Worm (Caenorhabditis elegans) whole organism, mixed stage, embryonic: Measurements from ENCODE around the gene T20G5.13.

Experiments used
- lin-13 ChIP-seq: fragments of 150-350 bp; optimal IDR thresholded peaks from 2 replicates; lab custom pipeline; 2014; ENCODE audit warnings: missing biosample characterization, missing genetic modification characterization
- nhr-2 ChIP-seq: fragments of 150-350 bp; optimal IDR thresholded peaks from 2 replicates; lab custom pipeline; 2014; ENCODE audit warnings: missing biosample characterization, missing genetic modification characterization
- nhr-237 ChIP-seq: fragments of 150-350 bp; optimal IDR thresholded peaks from 2 replicates; lab custom pipeline; 2014; ENCODE audit warnings: missing biosample characterization, missing genetic modification characterization
- nhr-76 ChIP-seq: sonication (generic microtip); optimal IDR thresholded peaks from 2 replicates; lab custom pipeline; 2017; ENCODE audit warnings: missing biosample characterization, missing genetic modification characterization
- pha-4 ChIP-seq: fragments of 150-350 bp; optimal IDR thresholded peaks from 2 replicates; lab custom pipeline; 2018; ENCODE audit warnings: missing biosample characterization, missing genetic modification reagents, missing genetic modification characterization
- snpc-4 ChIP-seq: fragments of 150-350 bp; optimal IDR thresholded peaks from 2 replicates; lab custom pipeline; 2014; ENCODE audit warnings: missing biosample characterization, missing genetic modification characterization
- tbx-8 ChIP-seq: fragments of 200-800 bp; sonication (Bioruptor generic); optimal IDR thresholded peaks from 2 replicates; lab custom pipeline; 2018; ENCODE audit warnings: mild to moderate bottlenecking, missing genetic modification characterization, moderate library complexity, missing compliant biosample characterization
- unc-62 ChIP-seq: fragments of 150-350 bp; optimal IDR thresholded peaks from 2 replicates; lab custom pipeline; 2014; ENCODE audit warnings: missing biosample characterization, missing genetic modification reagents, missing genetic modification characterization

DNA sequence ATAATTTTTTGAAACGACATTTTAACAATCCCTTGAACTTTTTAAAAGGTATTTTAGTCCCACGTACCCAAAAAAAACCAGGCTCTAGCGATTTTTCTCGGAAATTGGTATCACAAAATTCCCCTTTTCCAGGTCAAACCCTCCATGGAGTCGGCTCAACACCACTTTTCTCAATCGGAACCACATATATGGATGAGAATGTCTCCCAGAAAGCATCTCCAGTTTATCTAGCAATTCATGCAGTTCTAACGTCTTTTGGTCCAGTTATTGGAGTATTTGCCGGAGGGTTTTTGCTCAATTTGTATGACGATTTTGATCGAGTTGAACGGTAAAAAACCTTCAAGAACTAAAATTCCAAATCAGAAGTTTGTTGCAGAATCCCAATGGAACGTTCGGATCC lies 38.9 kb upstream of the T20G5.13 start:
- TF ChIP-seq snpc-4 (tag; lab: Kevin White, UChicago) (no peak), nhr-237 (tag; lab: Kevin White, UChicago) (no peak), lin-13 (tag; lab: Kevin White, UChicago) (no peak), tbx-8 (GFP tag; lab: Kevin White, UChicago) (no peak), pha-4 (no peak), nhr-76 (tag; lab: Kevin White, UChicago) (no peak), nhr-2 (no peak), unc-62 (no peak)
